Fruit fly (Drosophila melanogaster) Kc167 (cell line): ENCODE measurements around the gene Vps4.
"Not testable (repeated sequence)": the region's sequence is repeated elsewhere in the genome, so short reads cannot be mapped to it uniquely, and the experiment has no call there.

Experiments used
- Myc ChIP-seq: fragments of >200 bp; optimal IDR thresholded peaks from 2 replicates; lab custom pipeline; 2017; ENCODE audit warnings: missing external identifiers
- Sin3A ChIP-seq: fragments of >200 bp; optimal IDR thresholded peaks from 2 replicates; lab custom pipeline; 2018; ENCODE audit warnings: missing external identifiers
- h ChIP-seq: fragments of >200 bp; optimal IDR thresholded peaks from 3 replicates; lab custom pipeline; 2018; ENCODE audit warnings: missing external identifiers
- insv ChIP-seq: fragments of >200 bp; optimal IDR thresholded peaks from 3 replicates; lab custom pipeline; 2018; ENCODE audit warnings: missing external identifiers
- psq ChIP-seq: fragments of >200 bp; optimal IDR thresholded peaks from 2 replicates; lab custom pipeline; 2017; ENCODE audit warnings: missing external identifiers
- ttk ChIP-seq: sonication (Bioruptor generic); optimal IDR thresholded peaks from 2 replicates; lab custom pipeline; 2017; ENCODE audit warnings: missing external identifiers

Vps4 gene

DNA sequence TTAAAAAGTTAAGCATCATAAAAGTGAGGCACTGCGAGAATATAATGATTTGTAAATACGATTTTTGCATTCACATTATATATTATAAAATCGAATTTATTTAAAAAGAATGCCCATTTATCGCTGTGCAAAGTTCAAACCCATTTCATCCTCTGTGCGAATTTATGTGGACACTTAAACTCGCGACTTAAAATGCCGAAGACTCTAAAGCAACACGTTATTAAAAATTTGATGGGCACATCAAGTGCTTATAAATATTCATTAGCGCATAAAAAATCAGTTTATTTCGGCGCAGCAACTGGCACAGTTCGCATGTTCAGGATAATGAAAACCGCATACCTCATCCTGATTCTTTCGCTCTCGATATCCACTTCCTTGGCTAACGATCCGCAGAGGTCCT, 19.6 kb upstream of the Vps4 start, which contains the start of gene CG6788:
CG6788 (plus strand) TSS at position 301 of the 400 bp plus-strand sequence.
- TF ChIP-seq Myc (lab: Kevin White, UChicago) (no peak), psq (lab: Kevin White, UChicago) (no peak), ttk (lab: Kevin White, UChicago) (no peak), insv (lab: Kevin White, UChicago) (no peak), Sin3A (no peak), h (no peak)

DNA sequence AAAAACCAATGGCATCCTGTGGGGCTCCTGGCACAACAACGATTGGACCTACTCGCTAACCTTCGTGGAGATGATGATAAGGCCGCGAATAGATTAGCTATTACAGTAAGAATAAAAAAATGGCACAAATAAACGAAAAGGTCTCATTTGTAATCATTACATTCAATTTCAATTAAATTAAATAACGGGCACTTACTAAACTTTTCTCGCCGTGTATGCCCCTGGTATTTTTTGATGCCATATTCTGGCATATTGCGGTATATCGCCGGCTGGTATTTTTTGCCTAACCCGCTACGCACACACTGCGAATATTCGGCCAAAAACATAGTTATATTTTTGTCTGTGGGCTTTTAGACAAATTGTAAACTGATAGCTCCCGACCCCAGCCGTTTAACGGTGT, 18.2 kb upstream of the Vps4 start, which contains the start of gene Gss1:
Gss1 (plus strand) TSS at position 301 of the 400 bp plus-strand sequence.
- TF ChIP-seq h; Sin3A; Myc (lab: Kevin White, UChicago): not testable (repeated sequence)

DNA sequence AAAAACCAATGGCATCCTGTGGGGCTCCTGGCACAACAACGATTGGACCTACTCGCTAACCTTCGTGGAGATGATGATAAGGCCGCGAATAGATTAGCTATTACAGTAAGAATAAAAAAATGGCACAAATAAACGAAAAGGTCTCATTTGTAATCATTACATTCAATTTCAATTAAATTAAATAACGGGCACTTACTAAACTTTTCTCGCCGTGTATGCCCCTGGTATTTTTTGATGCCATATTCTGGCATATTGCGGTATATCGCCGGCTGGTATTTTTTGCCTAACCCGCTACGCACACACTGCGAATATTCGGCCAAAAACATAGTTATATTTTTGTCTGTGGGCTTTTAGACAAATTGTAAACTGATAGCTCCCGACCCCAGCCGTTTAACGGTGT, 8.1 kb upstream of the Vps4 start, which contains the start of gene Gss2:
Gss2 (plus strand) TSS at position 301 of the 400 bp plus-strand sequence.
- TF ChIP-seq Sin3A; h; psq (lab: Kevin White, UChicago): not testable (repeated sequence)

DNA sequence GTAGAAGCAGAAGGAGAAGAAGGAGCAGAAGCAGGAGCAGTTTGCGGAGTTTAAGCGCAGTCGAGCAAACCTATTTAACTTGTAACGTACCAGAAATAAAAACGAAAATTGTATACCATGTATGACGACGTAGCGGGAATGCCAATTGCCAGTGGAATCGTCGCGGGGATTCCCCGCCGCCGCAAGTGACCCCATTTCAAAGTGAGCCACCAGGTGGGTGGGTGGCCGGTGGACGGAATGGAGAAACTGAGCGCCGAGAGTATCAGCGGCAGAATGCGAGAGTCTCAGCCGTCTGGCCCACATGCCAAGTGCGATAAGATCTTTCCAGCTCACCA, 3.1 kb downstream of the Vps4 start:
- TF ChIP-seq psq (lab: Kevin White, UChicago): no peak
- no peak for TF ChIP-seq insv (lab: Kevin White, UChicago)
- TF ChIP-seq Sin3A: no peak
- no peak for TF ChIP-seq Myc (lab: Kevin White, UChicago)
- no peak for TF ChIP-seq ttk (lab: Kevin White, UChicago)
- no peak for TF ChIP-seq h

DNA sequence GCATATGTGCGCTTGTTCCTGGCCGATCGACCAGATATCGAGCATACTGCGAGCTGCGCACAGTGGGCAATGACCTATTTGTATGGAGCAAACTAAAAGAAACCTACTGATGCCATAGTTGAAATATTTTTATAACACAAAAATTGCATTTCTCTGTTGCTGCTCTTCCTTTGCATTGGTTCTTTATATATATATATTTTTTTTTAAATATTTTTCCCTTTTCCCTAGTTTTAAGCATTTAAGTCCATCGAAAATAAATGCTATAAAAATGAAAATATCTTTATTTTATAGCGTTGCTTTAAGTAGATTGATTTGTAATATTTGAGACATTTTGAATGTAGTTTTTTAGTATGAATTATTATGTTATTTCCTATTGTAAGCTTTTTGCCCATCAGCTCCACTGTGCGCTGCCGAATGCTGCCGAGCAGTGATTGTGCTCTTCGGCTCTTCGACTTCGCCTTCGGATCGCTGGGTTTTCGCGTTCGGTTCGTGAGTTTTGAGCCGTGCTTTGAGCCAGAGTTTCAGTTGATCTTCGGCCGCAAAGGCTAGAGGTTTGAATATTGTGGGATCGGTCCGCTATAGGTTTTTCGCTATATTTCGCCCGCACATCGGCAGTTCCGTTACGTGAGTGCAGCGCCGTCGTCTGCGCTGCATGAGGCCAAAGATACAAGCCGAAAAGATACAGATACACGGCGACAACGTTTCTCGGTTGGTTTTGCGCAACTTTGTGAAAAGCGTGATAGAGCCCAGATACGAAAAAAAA, 3.6 kb downstream of the Vps4 start, which contains the start of gene CG6847:
CG6847 (plus strand) TSS at position 522 of the 763 bp plus-strand sequence.
- no peak for TF ChIP-seq Myc (lab: Kevin White, UChicago)

DNA sequence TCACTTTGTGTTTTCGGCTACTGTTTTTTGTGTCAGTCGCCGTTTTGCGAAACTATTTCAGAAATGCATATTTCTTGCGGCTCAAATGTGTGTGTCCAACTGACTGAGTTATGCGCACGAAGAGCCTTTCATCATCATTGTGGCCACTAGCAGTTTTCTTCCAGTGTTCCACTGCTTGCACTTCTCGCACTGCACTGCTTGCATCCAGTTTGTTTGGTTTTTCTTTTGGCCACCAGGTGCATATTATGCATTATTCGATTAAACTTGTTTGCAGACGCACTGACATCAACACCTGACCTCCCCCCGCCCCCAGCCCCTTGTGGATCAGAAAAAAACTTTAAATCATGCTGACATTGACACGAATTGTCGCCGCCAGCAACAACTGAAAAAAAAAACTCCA, 5.0 kb downstream of the Vps4 start:
- TF ChIP-seq psq (lab: Kevin White, UChicago): no peak
- no peak for TF ChIP-seq Sin3A
- TF ChIP-seq insv (lab: Kevin White, UChicago): no peak
- TF ChIP-seq ttk (lab: Kevin White, UChicago): no peak
- no peak for TF ChIP-seq h
- TF ChIP-seq Myc (lab: Kevin White, UChicago): no peak

DNA sequence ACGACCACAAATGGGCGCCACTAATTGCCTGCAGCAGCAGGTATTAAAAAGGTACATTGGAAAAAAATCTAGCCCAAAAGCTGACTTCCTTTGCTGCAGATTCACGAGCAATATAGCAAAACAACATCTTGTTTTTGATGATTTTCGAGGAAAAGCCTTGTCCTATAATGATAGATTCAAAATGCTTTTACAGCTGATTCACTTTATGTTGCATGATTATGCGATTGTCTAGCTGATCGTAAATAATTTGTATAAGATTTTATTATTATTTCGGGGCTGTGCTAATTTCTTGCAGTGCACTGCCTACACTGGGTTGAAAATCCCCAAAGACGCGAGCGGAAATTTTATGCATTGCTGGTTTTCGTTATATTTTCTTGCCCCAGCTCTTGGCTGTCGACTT, 7.0 kb downstream of the Vps4 start:
- TF ChIP-seq h (no peak), ttk (lab: Kevin White, UChicago) (no peak), insv (lab: Kevin White, UChicago) (no peak), Myc (lab: Kevin White, UChicago) (no peak), Sin3A (no peak)

DNA sequence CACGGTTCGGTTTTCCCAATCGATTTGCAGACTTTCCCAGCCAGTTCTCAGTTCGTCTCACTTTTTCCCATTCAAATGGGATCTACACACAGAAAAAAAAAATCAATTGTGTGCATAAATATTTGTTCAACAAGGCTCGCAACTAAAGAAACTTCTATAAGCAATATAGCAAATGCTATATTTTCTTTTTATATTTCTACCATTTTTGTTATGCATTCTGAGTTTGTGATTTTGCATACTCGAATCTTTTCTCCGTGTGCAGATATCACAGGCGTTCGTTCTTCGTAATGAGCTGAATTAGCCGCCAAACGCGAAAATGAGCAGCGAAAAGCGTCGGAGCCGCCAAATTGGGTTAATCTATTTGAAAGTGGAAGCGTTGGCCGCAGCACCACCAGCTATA, 8.4 kb downstream of the Vps4 start:
- TF ChIP-seq psq (lab: Kevin White, UChicago) (no peak), ttk (lab: Kevin White, UChicago) (no peak), Myc (lab: Kevin White, UChicago) (no peak), insv (lab: Kevin White, UChicago) (no peak), Sin3A (no peak), h (no peak)

DNA sequence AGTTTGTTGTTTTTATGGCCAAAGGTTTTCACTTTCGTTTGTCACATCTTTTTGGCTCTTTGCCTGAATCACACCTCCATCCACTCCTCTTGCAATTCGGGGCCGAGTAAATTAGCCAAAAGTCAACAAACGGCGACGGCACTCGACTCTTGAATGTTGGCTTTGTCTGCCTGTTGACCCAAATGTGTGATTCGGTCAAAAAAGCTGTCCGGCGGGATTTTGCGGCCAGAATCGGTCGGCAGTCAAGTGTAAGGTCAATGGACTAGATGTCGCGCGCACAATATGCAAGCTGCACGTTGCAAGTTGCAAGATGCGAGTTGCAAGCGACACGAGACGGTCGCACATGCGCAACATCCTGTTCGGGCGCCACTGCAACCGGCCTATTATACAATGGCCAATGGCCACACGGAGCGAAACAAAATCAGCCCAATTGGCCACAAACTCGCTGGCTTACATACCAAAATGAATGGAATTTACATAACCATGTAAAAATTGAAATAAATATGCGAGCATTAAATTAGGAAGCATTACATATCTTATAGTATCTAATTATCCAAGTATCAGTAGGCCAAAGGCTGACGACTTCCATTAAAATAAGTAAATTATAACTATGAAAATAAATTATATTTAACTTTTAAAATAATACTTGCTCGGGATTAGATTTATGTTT, 10.2 kb downstream of the Vps4 start:
- TF ChIP-seq h (no peak), psq (lab: Kevin White, UChicago) (no peak), Sin3A (no peak), ttk (lab: Kevin White, UChicago) (no peak), insv (lab: Kevin White, UChicago) (no peak), Myc (lab: Kevin White, UChicago) (no peak)

DNA sequence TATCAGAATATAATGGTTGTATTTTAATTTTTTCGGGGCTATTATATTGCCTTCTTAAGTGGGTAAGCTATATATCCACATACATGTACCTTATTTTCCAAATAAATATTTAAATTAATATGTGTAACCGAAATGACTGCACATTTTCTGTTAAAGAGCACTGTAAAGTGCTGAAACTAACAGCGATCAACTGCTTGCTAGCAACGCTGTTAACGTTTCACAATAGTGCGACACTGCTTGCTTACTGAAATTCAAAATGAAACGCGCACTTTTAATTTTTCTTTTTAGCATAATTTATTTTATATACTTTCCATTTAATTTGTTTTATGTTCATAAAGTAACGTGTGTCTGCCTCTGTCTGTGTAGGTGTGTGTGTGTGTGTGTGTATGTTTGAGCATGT, 16.5 kb downstream of the Vps4 start:
- TF ChIP-seq Myc (lab: Kevin White, UChicago): no peak
- no peak for TF ChIP-seq Sin3A
- no peak for TF ChIP-seq ttk (lab: Kevin White, UChicago)
- no peak for TF ChIP-seq psq (lab: Kevin White, UChicago)
- no peak for TF ChIP-seq insv (lab: Kevin White, UChicago)
- no peak for TF ChIP-seq h

DNA sequence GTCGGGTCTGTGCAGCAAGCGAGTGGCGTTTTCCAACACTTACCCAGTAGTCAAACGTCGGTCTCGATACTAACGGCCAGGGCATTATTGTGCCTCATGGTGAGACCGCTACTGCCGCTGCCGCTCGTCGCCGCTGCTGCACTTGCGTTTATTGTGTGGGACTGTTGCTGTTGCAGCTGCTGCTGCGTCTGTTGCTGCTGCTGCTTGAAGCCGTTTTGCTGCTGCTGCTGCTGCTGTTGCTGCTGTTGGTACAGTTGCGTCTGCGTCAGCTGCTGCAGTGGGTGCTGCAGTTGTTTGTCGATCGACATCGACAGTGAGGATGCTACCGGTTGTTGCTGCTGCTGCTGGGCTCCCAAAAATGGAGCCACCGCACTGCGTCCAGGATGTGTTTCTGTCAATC, 33.2 kb downstream of the Vps4 start:
- TF ChIP-seq Sin3A (no peak), Myc (lab: Kevin White, UChicago) (no peak), insv (lab: Kevin White, UChicago) (no peak), h (no peak), ttk (lab: Kevin White, UChicago) (no peak), psq (lab: Kevin White, UChicago) (no peak)
